Worm (Caenorhabditis elegans): Measurements from ENCODE around the gene F10E7.9.

F10E7.9 gene

ce11 chrII:7131871-7132693, 22.2 kb upstream of the F10E7.9 start, which contains the start of the genes T07F8.4 and gld-3:
T07F8.4 (minus strand) TSS chrII:7132032.
gld-3 (plus strand) TSS chrII:7132643.
- TF ChIP-seq lsy-2 (tag; optimal IDR thresholded peaks at IDR 0.05) (peak; percentile 93), hlh-1 (tag; optimal IDR thresholded peaks at IDR 0.05) (no peak), sptf-1 (tag; optimal IDR thresholded peaks at IDR 0.05) (peak; percentile 42), nhr-2 (tag; optimal IDR thresholded peaks at IDR 0.05) (no peak), nhr-76 (tag; optimal IDR thresholded peaks at IDR 0.05) (no peak), mep-1 (tag; optimal IDR thresholded peaks at IDR 0.05) (peak; percentile 62), ztf-11 (tag; optimal IDR thresholded peaks at IDR 0.05) (no peak)

- no peak for TF ChIP-seq blmp-1 (tag; optimal IDR thresholded peaks at IDR 0.05)
- no peak for TF ChIP-seq flh-1 (GFP tag; optimal IDR thresholded peaks at IDR 0.05)
- TF ChIP-seq M03D4.4 (tag; optimal IDR thresholded peaks at IDR 0.05) = no peak
- TF ChIP-seq lin-13 (tag; optimal IDR thresholded peaks at IDR 0.05) = no peak
- TF ChIP-seq snpc-4 (tag; optimal IDR thresholded peaks at IDR 0.05) = no peak
- TF ChIP-seq ceh-39 (tag; optimal IDR thresholded peaks at IDR 0.05) = no peak
- TF ChIP-seq zip-8 (tag; optimal IDR thresholded peaks at IDR 0.05) = no peak
- TF ChIP-seq elt-3 (tag; optimal IDR thresholded peaks at IDR 0.05) = no peak
- TF ChIP-seq unc-120 (tag; optimal IDR thresholded peaks at IDR 0.05; ENCODE audit: poor library complexity, severe bottlenecking) = no peak
- TF ChIP-seq mls-2 (tag; optimal IDR thresholded peaks at IDR 0.05) = no peak
- TF ChIP-seq pha-4 (tag; optimal IDR thresholded peaks at IDR 0.05) = no peak
- TF ChIP-seq unc-62 (GFP tag; optimal IDR thresholded peaks at IDR 0.05) = no peak
- TF ChIP-seq mep-1 (tag; optimal IDR thresholded peaks at IDR 0.05) = no peak
- TF ChIP-seq unc-39 (tag; optimal IDR thresholded peaks at IDR 0.05) = no peak
- no peak for TF ChIP-seq nhr-2 (tag; optimal IDR thresholded peaks at IDR 0.05)
- no peak for TF ChIP-seq nhr-237 (tag; optimal IDR thresholded peaks at IDR 0.05)
- no peak for TF ChIP-seq ceh-43 (GFP tag; optimal IDR thresholded peaks at IDR 0.05)
- TF ChIP-seq ham-2 (GFP tag; optimal IDR thresholded peaks at IDR 0.05) = no peak
- no peak for TF ChIP-seq cnd-1 (tag; optimal IDR thresholded peaks at IDR 0.05)
Measured at ce11 chrII:7126457-7126856, 16.6 kb upstream of the F10E7.9 start, which contains the start of gene F10E7.1. F10E7.1 (plus strand) TSS chrII:7126757.

ce11 chrII:7122661-7123418, 13.0 kb upstream of the F10E7.9 start, which contains the start of gene F10E7.11:
F10E7.11 (minus strand) TSS chrII:7122892.
- TF ChIP-seq cnd-1 (tag; optimal IDR thresholded peaks at IDR 0.05) = peak; percentile 16
- no peak for TF ChIP-seq ham-2 (GFP tag; optimal IDR thresholded peaks at IDR 0.05)

- TF ChIP-seq ceh-83 (GFP tag; optimal IDR thresholded peaks at IDR 0.05) (no peak), ceh-43 (GFP tag; optimal IDR thresholded peaks at IDR 0.05) (no peak), sptf-1 (tag; optimal IDR thresholded peaks at IDR 0.05) (no peak), M03D4.4 (tag; optimal IDR thresholded peaks at IDR 0.05) (no peak), nhr-12 (tag; optimal IDR thresholded peaks at IDR 0.05) (no peak), zip-8 (tag; optimal IDR thresholded peaks at IDR 0.05) (no peak), elt-1 (tag; optimal IDR thresholded peaks at IDR 0.05; ENCODE audit: borderline replicate concordance, insufficient read depth) (no peak), lsy-2 (tag; optimal IDR thresholded peaks at IDR 0.05) (no peak), lin-32 (GFP tag; optimal IDR thresholded peaks at IDR 0.05) (no peak), flh-1 (GFP tag; optimal IDR thresholded peaks at IDR 0.05) (no peak), unc-120 (tag; optimal IDR thresholded peaks at IDR 0.05; ENCODE audit: poor library complexity, severe bottlenecking) (no peak), ceh-39 (tag; optimal IDR thresholded peaks at IDR 0.05) (no peak), cnd-1 (tag; optimal IDR thresholded peaks at IDR 0.05) (no peak), hlh-1 (tag; optimal IDR thresholded peaks at IDR 0.05) (no peak)
Measured at ce11 chrII:7121762-7122292, 12.0 kb upstream of the F10E7.9 start, which contains the start of gene F10E7.2. F10E7.2 (plus strand) TSS chrII:7122242.

- TF ChIP-seq blmp-1 (tag; optimal IDR thresholded peaks at IDR 0.05) (no peak), flh-1 (GFP tag; optimal IDR thresholded peaks at IDR 0.05) (no peak), pha-4 (tag; optimal IDR thresholded peaks at IDR 0.05) (no peak)
Measured at ce11 chrII:7119525-7119924, 9.7 kb upstream of the F10E7.9 start.

All from whole organism, mixed stage, embryonic.